Fruit fly (Drosophila melanogaster) whole organism, prepupa: ENCODE data around the gene CG16824.

Source experiments
- CG1621 ChIP-seq: fragments of 200-800 bp; sonication (Bioruptor generic); optimal IDR thresholded peaks from 3 replicates; lab custom pipeline; 2018; ENCODE audit warnings: missing biosample characterization, mild to moderate bottlenecking, missing genetic modification characterization
- CG16779 ChIP-seq: fragments of 200-800 bp; sonication (Bioruptor generic); optimal IDR thresholded peaks from 3 replicates; lab custom pipeline; 2017; ENCODE audit warnings: missing biosample characterization, mild to moderate bottlenecking, missing genetic modification characterization
- CG3032 ChIP-seq: fragments of 200-800 bp; optimal IDR thresholded peaks from 2 replicates; lab custom pipeline; 2019; ENCODE audit warnings: missing biosample characterization, mild to moderate bottlenecking, missing genetic modification characterization, moderate library complexity
- CG31627 ChIP-seq: fragments of 200-800 bp; sonication (Bioruptor generic); optimal IDR thresholded peaks from 3 replicates; lab custom pipeline; 2016; ENCODE audit warnings: missing biosample characterization, missing genetic modification characterization
- CG32006 ChIP-seq: fragments of 200-800 bp; sonication (Bioruptor generic); optimal IDR thresholded peaks from 3 replicates; lab custom pipeline; 2017; ENCODE audit warnings: missing biosample characterization, mild to moderate bottlenecking, missing genetic modification characterization
- CG34406 ChIP-seq: fragments of 200-800 bp; sonication (Bioruptor generic); optimal IDR thresholded peaks from 3 replicates; lab custom pipeline; 2016; ENCODE audit warnings: missing biosample characterization, missing genetic modification characterization
- CG3919 ChIP-seq: fragments of 200-800 bp; sonication (Bioruptor generic); optimal IDR thresholded peaks from 3 replicates; lab custom pipeline; 2016; ENCODE audit warnings: missing biosample characterization, missing genetic modification characterization
- CG4318 ChIP-seq: fragments of 200-800 bp; sonication (Bioruptor generic); optimal IDR thresholded peaks from 3 replicates; lab custom pipeline; 2017; ENCODE audit warnings: missing biosample characterization, mild to moderate bottlenecking, missing genetic modification characterization
- CG6792 ChIP-seq: fragments of 200-800 bp; sonication (Bioruptor generic); optimal IDR thresholded peaks from 3 replicates; lab custom pipeline; 2016; ENCODE audit warnings: missing biosample characterization, missing genetic modification characterization
- CG6808 ChIP-seq: fragments of 200-800 bp; sonication (Bioruptor generic); optimal IDR thresholded peaks from 3 replicates; lab custom pipeline; 2017; ENCODE audit warnings: missing biosample characterization, missing genetic modification characterization, mild to moderate bottlenecking, moderate library complexity, missing genetic modification reagents
- CG6854 ChIP-seq: fragments of 200-800 bp; sonication (Bioruptor generic); optimal IDR thresholded peaks from 2 replicates; lab custom pipeline; 2017; ENCODE audit warnings: missing biosample characterization, mild to moderate bottlenecking, missing genetic modification characterization
- CG8119 ChIP-seq: fragments of 200-800 bp; sonication (Bioruptor generic); IDR thresholded peaks from 3 replicates; pipeline ENCODE4 v1.3.6; 2022; ENCODE audit warnings: missing biosample characterization, missing genetic modification characterization
- Eip75B ChIP-seq: fragments of 200-800 bp; sonication (Bioruptor generic); optimal IDR thresholded peaks from 3 replicates; lab custom pipeline; 2016; ENCODE audit warnings: missing biosample characterization, missing genetic modification characterization
- Eip78C ChIP-seq: fragments of 200-800 bp; sonication (Bioruptor generic); peaks from one replicate; lab custom pipeline; 2016; ENCODE audit warnings: missing biosample characterization, missing genetic modification characterization
- Eip93F ChIP-seq: fragments of 200-800 bp; sonication (Bioruptor generic); optimal IDR thresholded peaks from 2 replicates; lab custom pipeline; 2016; ENCODE audit warnings: missing biosample characterization, mild to moderate bottlenecking, missing genetic modification characterization
- OdsH ChIP-seq: fragments of 200-800 bp; sonication (Bioruptor generic); optimal IDR thresholded peaks from 3 replicates; lab custom pipeline; 2016; ENCODE audit warnings: missing biosample characterization, missing genetic modification characterization
- Sox15 ChIP-seq: fragments of 200-800 bp; sonication (Bioruptor generic); optimal IDR thresholded peaks from 3 replicates; lab custom pipeline; 2016; ENCODE audit warnings: missing biosample characterization, missing genetic modification characterization
- achi ChIP-seq: fragments of 200-800 bp; sonication (Bioruptor generic); optimal IDR thresholded peaks from 3 replicates; lab custom pipeline; 2016; ENCODE audit warnings: missing biosample characterization, missing genetic modification characterization
- acj6 ChIP-seq: fragments of 200-800 bp; sonication (Bioruptor generic); optimal IDR thresholded peaks from 3 replicates; lab custom pipeline; 2016; ENCODE audit warnings: missing biosample characterization, missing genetic modification characterization
- esn ChIP-seq: fragments of 200-800 bp; sonication (Bioruptor generic); optimal IDR thresholded peaks from 2 replicates; lab custom pipeline; 2016; ENCODE audit warnings: missing biosample characterization, mild to moderate bottlenecking, missing genetic modification characterization, moderate library complexity
- fd59A ChIP-seq: fragments of 200-800 bp; sonication (Bioruptor generic); optimal IDR thresholded peaks from 2 replicates; lab custom pipeline; 2017; ENCODE audit warnings: missing biosample characterization, mild to moderate bottlenecking, missing genetic modification characterization, missing genetic modification reagents
- lz ChIP-seq: fragments of 200-800 bp; sonication (Bioruptor generic); optimal IDR thresholded peaks from 3 replicates; lab custom pipeline; 2016; ENCODE audit warnings: missing biosample characterization, missing genetic modification characterization
- spab ChIP-seq: fragments of 200-800 bp; sonication (Bioruptor generic); optimal IDR thresholded peaks from 2 replicates; lab custom pipeline; 2017; ENCODE audit warnings: missing biosample characterization, mild to moderate bottlenecking, missing genetic modification characterization, missing genetic modification reagents

The CG16824 gene

dm6 chr2L:13331021-13331420 lies 38.2 kb downstream of the CG16824 start, which contains the start of gene hbt:
hbt (minus strand) TSS chr2L:13331121.
- TF ChIP-seq lz (GFP tag; lab: Kevin White, UChicago) (no peak), Sox15 (no peak), CG6854 (GFP tag; lab: Kevin White, UChicago) (no peak), CG31627 (no peak), CG4318 (GFP tag; lab: Kevin White, UChicago) (no peak), Eip93F (no peak), CG1621 (tag; lab: Kevin White, UChicago) (no peak), CG8119 (no peak), CG32006 (GFP tag; lab: Kevin White, UChicago) (no peak), CG6808 (no peak), Eip78C (GFP tag; lab: Kevin White, UChicago) (no peak), acj6 (GFP tag; lab: Kevin White, UChicago) (no peak), CG34406 (no peak)

DNA sequence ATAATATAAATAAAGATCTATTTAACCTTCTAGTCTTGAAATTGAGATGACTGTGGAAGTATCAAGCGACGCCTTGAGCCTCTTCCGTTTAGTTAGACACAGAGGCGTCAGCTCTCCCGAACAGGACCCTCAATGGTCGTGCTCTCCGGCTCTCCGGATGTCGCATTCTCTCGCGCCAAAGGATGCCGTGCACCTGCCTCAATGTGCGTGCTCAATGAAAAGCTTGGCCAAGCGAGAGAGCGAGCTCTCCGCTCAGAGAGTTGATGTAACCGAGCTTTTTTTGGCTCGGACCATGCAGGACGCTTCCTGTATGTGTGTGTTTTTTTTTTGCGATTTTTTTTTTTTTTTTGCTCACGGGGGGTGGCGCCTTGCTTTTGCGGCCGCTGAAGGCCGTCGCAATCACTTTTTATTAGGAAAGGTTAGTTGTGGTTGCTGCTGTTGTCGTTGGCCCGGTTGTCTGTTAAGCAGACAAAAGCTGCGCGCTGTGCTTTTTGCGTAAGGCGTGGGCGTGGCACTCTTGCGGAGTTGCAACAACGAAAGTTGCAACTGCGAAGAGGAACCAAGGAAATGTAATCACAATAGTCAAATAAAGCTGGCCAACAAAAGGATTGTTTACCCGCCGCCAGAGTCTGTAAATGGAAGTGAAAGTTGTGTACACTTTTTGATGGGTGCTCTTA lies 39.2 kb downstream of the CG16824 start:
- TF ChIP-seq Sox15 (no peak), CG16779 (tag; lab: Kevin White, UChicago) (peak; percentile 15), CG3032 (no peak), CG8119 (0 out of 3 replicates have a peak, but pooled peaks have one; percentile 24)
- TF ChIP-seq, all 60 proteins: peak for 2

- TF ChIP-seq Eip75B (GFP tag; lab: Kevin White, UChicago) (no peak), CG3919 (GFP tag; lab: Kevin White, UChicago) (no peak), spab (GFP tag; lab: Kevin White, UChicago) (no peak), CG6792 (GFP tag; lab: Kevin White, UChicago) (no peak), esn (GFP tag; lab: Kevin White, UChicago) (no peak), Sox15 (no peak), achi (no peak), fd59A (GFP tag; lab: Kevin White, UChicago) (no peak), OdsH (no peak)
Observed at dm6 chr2L:13332736-13333135, 39.9 kb downstream of the CG16824 start.
